Fruit fly (Drosophila melanogaster) whole organism: ENCODE measurements around the gene Cdk12.
A peak's percentile ranks its signal among the peaks of the same experiment; 100 is the strongest.

Experiments
- CG8478 ChIP-seq: fragments of >200 bp; optimal IDR thresholded peaks from 2 replicates; lab custom pipeline; 2018; ENCODE audit warnings: inconsistent platforms
- Dll ChIP-seq: fragments of >200 bp; optimal IDR thresholded peaks from 2 replicates; lab custom pipeline; 2017
- EcR ChIP-seq, 2 experiments: fragments of >200 bp; optimal IDR thresholded peaks; 2 replicates each; lab custom pipeline; 2017; ENCODE audit warnings: missing biosample characterization in 2 of 2, missing genetic modification characterization in 2 of 2, missing genetic modification reagents in 2 of 2
- pan ChIP-seq: fragments of >200 bp; optimal IDR thresholded peaks from 2 replicates; lab custom pipeline; 2017
- psq ChIP-seq: fragments of >200 bp; optimal IDR thresholded peaks from 2 replicates; lab custom pipeline; 2017
- usp ChIP-seq: fragments of >200 bp; optimal IDR thresholded peaks from 2 replicates; lab custom pipeline; 2017; ENCODE audit warnings: missing biosample characterization, missing genetic modification characterization, mixed read lengths

The Cdk12 gene

DNA sequence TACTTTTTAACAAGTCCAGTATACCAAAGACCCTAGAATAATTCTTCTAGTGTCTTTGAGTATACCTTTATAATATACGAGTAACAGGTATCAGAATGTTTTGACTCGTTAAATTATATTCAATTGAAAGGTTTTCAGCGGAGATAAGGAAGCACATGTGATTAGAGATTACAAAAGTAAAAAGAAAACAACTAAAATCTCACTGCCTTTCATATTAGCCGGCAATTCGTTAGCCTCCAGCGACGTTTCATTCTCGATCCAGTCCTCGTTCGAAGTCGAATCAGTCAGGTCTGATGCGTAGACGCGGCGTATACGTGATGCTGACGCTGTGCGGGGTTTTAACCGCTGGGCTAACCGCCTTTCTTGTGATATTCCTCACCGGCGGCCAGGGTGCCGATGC lies 14.9 kb upstream of the Cdk12 start, which contains the start of gene Est-Q:
Gene Est-Q (plus strand): TSS at position 250 of the 400 bp plus-strand sequence.
- TF ChIP-seq psq (lab: Kevin White, UChicago) (no peak), Dll (lab: Kevin White, UChicago) (no peak)

dm6 chr3L:21501928-21502327 lies 14.2 kb upstream of the Cdk12 start:
- TF ChIP-seq psq (lab: Kevin White, UChicago) (no peak), pan (lab: Kevin White, UChicago) (no peak), Dll (lab: Kevin White, UChicago) (no peak), usp (no peak), CG8478 (lab: Kevin White, UChicago) (no peak), EcR (GFP tag; optimal IDR thresholded peaks at IDR 0.05; lab: Kevin White, UChicago) (no peak)

dm6 chr3L:21507354-21507928 lies 8.7 kb upstream of the Cdk12 start, which contains the start of the genes Glg1 and M6:
Gene Glg1, minus strand, starts transcription at chr3L:21507538.
Gene M6, plus strand, starts transcription at chr3L:21507852.
- no peak for TF ChIP-seq pan (lab: Kevin White, UChicago)
- no peak for TF ChIP-seq EcR (GFP tag; optimal IDR thresholded peaks at IDR 0.05; lab: Kevin White, UChicago)
- no peak for TF ChIP-seq Dll (lab: Kevin White, UChicago)
- TF ChIP-seq psq (lab: Kevin White, UChicago) = no peak
- TF ChIP-seq CG8478 (lab: Kevin White, UChicago) = no peak
- no peak for TF ChIP-seq usp

dm6 chr3L:21507955-21508354 lies 8.2 kb upstream of the Cdk12 start:
- TF ChIP-seq EcR (GFP tag; optimal IDR thresholded peaks at IDR 0.05; lab: Kevin White, UChicago) = no peak
- no peak for TF ChIP-seq CG8478 (lab: Kevin White, UChicago)
- TF ChIP-seq pan (lab: Kevin White, UChicago) = peak; percentile 7

DNA sequence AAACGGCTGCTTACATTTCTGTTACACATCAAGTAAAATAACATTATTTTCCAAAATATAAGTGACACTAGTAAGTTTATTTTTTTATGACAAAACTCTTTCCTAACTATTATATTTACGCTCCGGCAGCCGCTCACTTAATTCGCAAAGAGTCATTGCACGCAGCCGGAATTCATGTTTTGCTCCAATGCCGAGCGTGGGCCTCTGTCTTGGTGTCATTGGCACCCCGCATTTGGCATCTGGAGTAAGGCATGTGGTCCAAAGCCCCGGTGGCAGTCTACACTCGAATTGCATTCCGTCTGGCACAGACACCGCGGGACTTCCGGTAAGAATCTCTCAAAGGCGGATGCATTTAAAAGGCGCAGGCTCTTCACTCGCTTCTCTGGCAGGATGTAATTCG lies 7.5 kb upstream of the Cdk12 start:
- no peak for TF ChIP-seq pan (lab: Kevin White, UChicago)
- TF ChIP-seq usp = no peak
- peak in 1 of 2 experiments; percentile 57 for TF ChIP-seq EcR (GFP tag; optimal IDR thresholded peaks at IDR 0.05; lab: Kevin White, UChicago)
- no peak for TF ChIP-seq psq (lab: Kevin White, UChicago)
- TF ChIP-seq Dll (lab: Kevin White, UChicago) = no peak
- no peak for TF ChIP-seq CG8478 (lab: Kevin White, UChicago)

dm6 chr3L:21509488-21510122 lies 6.5 kb upstream of the Cdk12 start:
- TF ChIP-seq pan (lab: Kevin White, UChicago) = no peak
- no peak for TF ChIP-seq usp
- no peak for TF ChIP-seq Dll (lab: Kevin White, UChicago)
- no peak for TF ChIP-seq psq (lab: Kevin White, UChicago)
- no peak for TF ChIP-seq CG8478 (lab: Kevin White, UChicago)
- no peak for TF ChIP-seq EcR (GFP tag; optimal IDR thresholded peaks at IDR 0.05; lab: Kevin White, UChicago)

DNA sequence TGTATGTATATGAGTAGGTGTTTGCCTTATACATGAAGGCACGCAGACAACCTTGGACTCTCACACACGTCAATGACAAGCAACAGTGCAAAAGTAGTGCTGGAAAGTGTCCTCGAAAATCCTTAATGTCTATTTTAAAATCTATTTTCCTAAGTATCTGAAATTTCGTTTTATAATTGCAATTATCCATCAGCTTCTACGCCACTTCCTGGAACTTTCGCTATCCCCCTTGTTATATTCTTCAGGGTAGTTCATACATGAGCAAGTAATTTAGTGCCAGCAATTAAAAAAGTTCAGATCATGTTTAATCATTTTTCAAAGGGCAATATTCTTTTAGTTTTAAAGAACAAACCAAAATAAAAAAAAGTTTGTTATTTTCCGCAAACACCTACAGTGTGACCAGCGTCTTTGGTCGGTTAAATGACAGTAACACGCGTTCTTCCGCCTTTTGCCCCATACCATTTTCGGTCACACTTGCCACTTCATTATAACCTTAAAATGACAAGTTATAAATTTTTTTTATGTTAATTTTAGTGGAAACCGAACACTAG lies 685 bp downstream of the Cdk12 start:
- TF ChIP-seq usp (no peak), EcR (GFP tag; optimal IDR thresholded peaks at IDR 0.05; lab: Kevin White, UChicago) (no peak), pan (lab: Kevin White, UChicago) (no peak), Dll (lab: Kevin White, UChicago) (no peak), CG8478 (lab: Kevin White, UChicago) (no peak), psq (lab: Kevin White, UChicago) (no peak)

DNA sequence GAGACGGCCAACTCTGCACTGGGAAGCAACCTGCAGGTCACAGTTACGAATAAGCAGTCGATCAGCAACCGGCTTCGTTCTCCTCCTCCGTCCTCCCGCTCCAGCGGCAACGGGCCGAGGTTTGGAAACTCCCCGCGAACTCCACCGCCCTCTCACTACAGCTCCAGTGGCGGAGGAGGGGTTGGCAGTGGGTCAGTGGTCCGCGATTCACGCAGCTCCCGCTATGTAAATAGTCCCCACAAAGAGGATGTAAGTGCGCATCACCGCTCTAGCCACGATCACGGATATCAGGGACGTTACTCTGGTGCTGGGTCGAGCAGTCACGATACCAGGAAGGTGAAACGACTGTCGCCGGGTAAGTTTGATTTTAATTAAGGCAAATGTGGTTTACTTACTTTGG lies 2.2 kb downstream of the Cdk12 start:
- no peak for TF ChIP-seq Dll (lab: Kevin White, UChicago)
- TF ChIP-seq psq (lab: Kevin White, UChicago) = no peak
- TF ChIP-seq CG8478 (lab: Kevin White, UChicago) = no peak
- TF ChIP-seq pan (lab: Kevin White, UChicago) = no peak
- no peak for TF ChIP-seq usp
- no peak for TF ChIP-seq EcR (GFP tag; optimal IDR thresholded peaks at IDR 0.05; lab: Kevin White, UChicago)

dm6 chr3L:21523059-21523836 lies 7.1 kb downstream of the Cdk12 start, which contains the start of gene CG7611:
Gene CG7611, plus strand, starts transcription at chr3L:21523186.
- TF ChIP-seq psq (lab: Kevin White, UChicago) = no peak
- no peak for TF ChIP-seq Dll (lab: Kevin White, UChicago)
- no peak for TF ChIP-seq pan (lab: Kevin White, UChicago)
- TF ChIP-seq usp = no peak
- no peak for TF ChIP-seq EcR (GFP tag; optimal IDR thresholded peaks at IDR 0.05; lab: Kevin White, UChicago)
- TF ChIP-seq CG8478 (lab: Kevin White, UChicago) = no peak

dm6 chr3L:21524071-21524889 lies 8.2 kb downstream of the Cdk12 start:
- TF ChIP-seq usp = no peak
- TF ChIP-seq EcR (GFP tag; optimal IDR thresholded peaks at IDR 0.05; lab: Kevin White, UChicago) = no peak
- TF ChIP-seq pan (lab: Kevin White, UChicago) = no peak
- TF ChIP-seq CG8478 (lab: Kevin White, UChicago) = no peak
- TF ChIP-seq psq (lab: Kevin White, UChicago) = no peak
- no peak for TF ChIP-seq Dll (lab: Kevin White, UChicago)
